Worm (Caenorhabditis elegans) whole organism, L4 larva: Measurements from ENCODE around the gene F54H12.4.

Source experiments
- ZK546.5 ChIP-seq, 2 experiments: sonication (generic microtip); optimal IDR thresholded peaks; 2 replicates each; lab custom pipeline; 2017; ENCODE audit warnings: missing biosample characterization in 2 of 2, missing genetic modification characterization in 2 of 2
- daf-19 ChIP-seq: fragments of 200-800 bp; sonication (Bioruptor generic); conservative IDR thresholded peaks from 2 replicates; pipeline ENCODE4 v1.3.6; 2022; ENCODE audit warnings: missing genetic modification characterization, missing compliant biosample characterization
- mep-1 ChIP-seq: fragments of 150-350 bp; sonication (generic microtip); optimal IDR thresholded peaks from 3 replicates; lab custom pipeline; 2014; ENCODE audit warnings: missing biosample characterization, missing genetic modification characterization
- pha-4 ChIP-seq, 2 experiments: fragments of 150-350 bp in 1 of 2; fragments of 200-800 bp in 1 of 2; sonication (Bioruptor generic) in 1 of 2; IDR thresholded peaks in 1 of 2; optimal IDR thresholded peaks in 1 of 2; 2 replicates each; pipeline versions ENCODE4 v1.3.6 to Lab custom; 2014 to 2022; ENCODE audit warnings: missing genetic modification characterization in 2 of 2, missing genetic modification reagents in 2 of 2, missing biosample characterization in 1 of 2, missing compliant biosample characterization in 1 of 2

ce11 chrIII:7924821-7925220, 37.7 kb downstream of the F54H12.4 start, which contains the start of gene tag-250:
- TF ChIP-seq pha-4 (GFP tag; IDR thresholded peaks at IDR 0.05; lab: Robert Waterston, UW) (no peak), pha-4 (tag; optimal IDR thresholded peaks at IDR 0.05; lab: Kevin White, UChicago) (no peak), mep-1 (tag; lab: Kevin White, UChicago) (no peak), ZK546.5 (tag; optimal IDR thresholded peaks at IDR 0.05; lab: Kevin White, UChicago) (no peak), daf-19 (GFP tag; lab: Robert Waterston, UW) (no peak)
